Worm (Caenorhabditis elegans) whole organism, L4 larva: ENCODE measurements around the gene R07E5.5.

ENCODE experiments used
- ama-1 ChIP-seq: fragments of 150-350 bp; optimal IDR thresholded peaks from 2 replicates; lab custom pipeline; 2014; ENCODE audit warnings: inconsistent platforms, mixed read lengths
- ces-1 ChIP-seq: fragments of 150-350 bp; sonication (generic microtip); optimal IDR thresholded peaks from 4 replicates; lab custom pipeline; 2014; ENCODE audit warnings: missing biosample characterization, missing genetic modification reagents, missing genetic modification characterization
- dmd-6 ChIP-seq: fragments of 200-800 bp; sonication (Bioruptor generic); IDR thresholded peaks from 2 replicates; pipeline ENCODE4 v1.3.6; 2022; ENCODE audit warnings: missing genetic modification reagents, missing genetic modification characterization, missing compliant biosample characterization
- lsy-2 ChIP-seq, 2 experiments: fragments of 150-350 bp in 1 of 2; sonication (generic microtip) in 1 of 2; optimal IDR thresholded peaks; 2 replicates each; lab custom pipeline; 2014 to 2017; ENCODE audit warnings: missing biosample characterization in 2 of 2, missing genetic modification characterization in 2 of 2
- pqm-1 ChIP-seq: sonication (generic microtip); optimal IDR thresholded peaks from 2 replicates; lab custom pipeline; 2017; ENCODE audit warnings: missing biosample characterization, missing genetic modification characterization
- spr-1 ChIP-seq: sonication (generic microtip); optimal IDR thresholded peaks from 2 replicates; lab custom pipeline; 2016; ENCODE audit warnings: mild to moderate bottlenecking, missing genetic modification characterization, missing compliant biosample characterization
- zag-1 ChIP-seq: fragments of 150-350 bp; optimal IDR thresholded peaks from 2 replicates; lab custom pipeline; 2014; ENCODE audit warnings: missing biosample characterization, missing genetic modification characterization

DNA sequence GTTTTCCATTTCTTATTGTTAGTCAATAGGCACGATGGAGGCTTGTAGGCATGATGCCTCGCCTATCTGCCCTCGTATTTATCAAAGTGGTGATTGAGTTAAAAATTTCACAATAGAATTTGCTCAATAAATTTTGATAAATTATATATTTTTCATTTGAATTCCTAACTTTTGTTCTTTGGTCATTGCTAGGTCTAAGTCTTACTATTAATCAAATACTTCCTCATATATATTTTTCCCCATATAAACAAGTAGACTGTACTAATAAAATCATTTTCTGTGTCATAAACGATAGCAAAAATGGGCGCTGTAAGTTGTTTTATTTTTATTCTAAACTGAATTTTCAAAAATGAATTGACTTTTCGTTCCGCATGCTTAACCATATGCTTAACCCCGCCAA, 12.7 kb upstream of the R07E5.5 start, which contains the start of gene pals-28:
- TF ChIP-seq zag-1 (tag; lab: Kevin White, UChicago) (no peak), spr-1 (tag; lab: Kevin White, UChicago) (no peak), pqm-1 (tag; lab: Kevin White, UChicago) (no peak), lsy-2 (tag; optimal IDR thresholded peaks at IDR 0.05; lab: Kevin White, UChicago) (no peak), ama-1 (lab: Kevin White, UChicago) (no peak), dmd-6 (no peak), ces-1 (GFP tag; lab: Kevin White, UChicago) (no peak)
